Worm (Caenorhabditis elegans) whole organism, L2 larva: ENCODE measurements around the gene W10G11.1.

Experiments
- C34F6.9 ChIP-seq: fragments of 150-350 bp; optimal IDR thresholded peaks from 2 replicates; lab custom pipeline; 2014; ENCODE audit warnings: missing biosample characterization, missing genetic modification characterization
- F13H6.1 ChIP-seq: sonication (generic microtip); optimal IDR thresholded peaks from 2 replicates; lab custom pipeline; 2016; ENCODE audit warnings: missing genetic modification characterization, missing compliant biosample characterization
- R02D3.7 ChIP-seq: fragments of 150-350 bp; optimal IDR thresholded peaks from 2 replicates; lab custom pipeline; 2014; ENCODE audit warnings: missing biosample characterization, missing genetic modification characterization
- Y55F3AM.14 ChIP-seq: fragments of 200-800 bp; sonication (Bioruptor generic); optimal IDR thresholded peaks from 2 replicates; lab custom pipeline; 2018; ENCODE audit warnings: mild to moderate bottlenecking, missing genetic modification characterization, missing compliant biosample characterization
- ZK546.5 ChIP-seq: sonication (generic microtip); optimal IDR thresholded peaks from 2 replicates; lab custom pipeline; 2017; ENCODE audit warnings: missing biosample characterization, missing genetic modification characterization
- alr-1 ChIP-seq: fragments of 150-350 bp; optimal IDR thresholded peaks from 2 replicates; lab custom pipeline; 2014; ENCODE audit warnings: missing biosample characterization, missing genetic modification characterization
- aly-2 ChIP-seq: fragments of 150-350 bp; optimal IDR thresholded peaks from 2 replicates; lab custom pipeline; 2014; ENCODE audit warnings: missing biosample characterization, missing genetic modification characterization
- ama-1 ChIP-seq: fragments of 150-350 bp; optimal IDR thresholded peaks from 2 replicates; lab custom pipeline; 2018; ENCODE audit warnings: inconsistent platforms
- blmp-1 ChIP-seq: sonication (generic microtip); optimal IDR thresholded peaks from 2 replicates; lab custom pipeline; 2017; ENCODE audit warnings: missing genetic modification characterization, mild to moderate bottlenecking, missing compliant biosample characterization, antibody characterized with exemption, moderate library complexity; ENCODE audit not compliant: insufficient read depth
- ceh-16 ChIP-seq: fragments of 150-350 bp; optimal IDR thresholded peaks from 2 replicates; lab custom pipeline; 2014; ENCODE audit warnings: missing biosample characterization, missing genetic modification characterization
- ceh-82 ChIP-seq: fragments of 150-350 bp; optimal IDR thresholded peaks from 2 replicates; lab custom pipeline; 2014; ENCODE audit warnings: missing biosample characterization, missing genetic modification characterization
- crh-2 ChIP-seq: sonication (generic microtip); optimal IDR thresholded peaks from 2 replicates; lab custom pipeline; 2017; ENCODE audit warnings: missing biosample characterization, missing genetic modification characterization
- dmd-4 ChIP-seq: sonication (generic microtip); optimal IDR thresholded peaks from 2 replicates; lab custom pipeline; 2017; ENCODE audit warnings: missing biosample characterization, missing genetic modification characterization
- egl-27 ChIP-seq: sonication (generic microtip); optimal IDR thresholded peaks from 3 replicates; lab custom pipeline; 2017; ENCODE audit warnings: missing biosample characterization, missing genetic modification reagents, missing genetic modification characterization
- elt-1 ChIP-seq: fragments of 150-350 bp; optimal IDR thresholded peaks from 2 replicates; lab custom pipeline; 2014; ENCODE audit warnings: missing biosample characterization, missing genetic modification characterization
- elt-3 ChIP-seq: sonication (generic microtip); optimal IDR thresholded peaks from 2 replicates; lab custom pipeline; 2017; ENCODE audit warnings: missing biosample characterization, missing genetic modification characterization
- fos-1 ChIP-seq: fragments of 150-350 bp; optimal IDR thresholded peaks from 2 replicates; lab custom pipeline; 2014; ENCODE audit warnings: missing biosample characterization, missing genetic modification characterization
- gmeb-1 ChIP-seq: fragments of 150-350 bp; optimal IDR thresholded peaks from 2 replicates; lab custom pipeline; 2014; ENCODE audit warnings: missing biosample characterization, missing genetic modification characterization
- lin-11 ChIP-seq: fragments of 150-350 bp; sonication (generic microtip); optimal IDR thresholded peaks from 2 replicates; lab custom pipeline; 2014; ENCODE audit warnings: missing biosample characterization, missing genetic modification characterization, inconsistent platforms, mixed read lengths
- lin-13 ChIP-seq: fragments of 150-350 bp; optimal IDR thresholded peaks from 2 replicates; lab custom pipeline; 2014; ENCODE audit warnings: missing biosample characterization, missing genetic modification reagents, missing genetic modification characterization
- lin-39 ChIP-seq: fragments of 150-350 bp; optimal IDR thresholded peaks from 2 replicates; lab custom pipeline; 2014; ENCODE audit warnings: missing biosample characterization, missing genetic modification reagents, missing genetic modification characterization
- lsy-2 ChIP-seq, 2 experiments: fragments of 150-350 bp in 1 of 2; sonication (generic microtip) in 1 of 2; optimal IDR thresholded peaks; 2 replicates each; lab custom pipeline; 2014 to 2017; ENCODE audit warnings: missing biosample characterization in 2 of 2, missing genetic modification characterization in 2 of 2
- mab-5 ChIP-seq: fragments of 150-350 bp; optimal IDR thresholded peaks from 2 replicates; lab custom pipeline; 2014; ENCODE audit warnings: missing biosample characterization, missing genetic modification characterization
- mbf-1 ChIP-seq: sonication (generic microtip); optimal IDR thresholded peaks from 2 replicates; lab custom pipeline; 2017; ENCODE audit warnings: missing biosample characterization, missing genetic modification characterization
- mdl-1 ChIP-seq, 2 experiments: fragments of 150-350 bp in 1 of 2; sonication (generic microtip) in 1 of 2; optimal IDR thresholded peaks; 2 replicates each; lab custom pipeline; 2017; ENCODE audit warnings: missing biosample characterization in 2 of 2, missing genetic modification characterization in 2 of 2
- nhr-10 ChIP-seq: sonication (generic microtip); optimal IDR thresholded peaks from 2 replicates; lab custom pipeline; 2017; ENCODE audit warnings: missing biosample characterization, missing genetic modification characterization
- nhr-11 ChIP-seq: fragments of 150-350 bp; optimal IDR thresholded peaks from 2 replicates; lab custom pipeline; 2014; ENCODE audit warnings: missing biosample characterization, missing genetic modification characterization
- nhr-12 ChIP-seq: fragments of 150-350 bp; optimal IDR thresholded peaks from 2 replicates; lab custom pipeline; 2014; ENCODE audit warnings: missing biosample characterization, missing genetic modification characterization
- nhr-129 ChIP-seq: fragments of 150-350 bp; optimal IDR thresholded peaks from 2 replicates; lab custom pipeline; 2014; ENCODE audit warnings: missing biosample characterization, missing genetic modification characterization
- nhr-21 ChIP-seq: fragments of 150-350 bp; optimal IDR thresholded peaks from 2 replicates; lab custom pipeline; 2014; ENCODE audit warnings: missing biosample characterization, missing genetic modification characterization
- nhr-23 ChIP-seq: fragments of 150-350 bp; optimal IDR thresholded peaks from 2 replicates; lab custom pipeline; 2014; ENCODE audit warnings: missing biosample characterization, missing genetic modification reagents, missing genetic modification characterization
- nhr-237 ChIP-seq: fragments of 150-350 bp; optimal IDR thresholded peaks from 2 replicates; lab custom pipeline; 2014; ENCODE audit warnings: missing biosample characterization, missing genetic modification characterization
- nhr-25 ChIP-seq: fragments of 150-350 bp; sonication (generic microtip); optimal IDR thresholded peaks from 3 replicates; lab custom pipeline; 2014; ENCODE audit warnings: missing biosample characterization, missing genetic modification characterization
- nhr-6 ChIP-seq: fragments of 150-350 bp; optimal IDR thresholded peaks from 2 replicates; lab custom pipeline; 2014; ENCODE audit warnings: missing biosample characterization, missing genetic modification characterization
- nhr-77 ChIP-seq: fragments of 150-350 bp; optimal IDR thresholded peaks from 2 replicates; lab custom pipeline; 2014; ENCODE audit warnings: missing biosample characterization, missing genetic modification characterization
- peb-1 ChIP-seq: fragments of 150-350 bp; optimal IDR thresholded peaks from 2 replicates; lab custom pipeline; 2014; ENCODE audit warnings: missing biosample characterization, missing genetic modification characterization
- sem-4 ChIP-seq: fragments of 150-350 bp; optimal IDR thresholded peaks from 2 replicates; lab custom pipeline; 2014; ENCODE audit warnings: missing biosample characterization, missing genetic modification reagents, missing genetic modification characterization
- skn-1 ChIP-seq: sonication (generic microtip); optimal IDR thresholded peaks from 2 replicates; lab custom pipeline; 2017; ENCODE audit warnings: missing biosample characterization, missing genetic modification characterization
- sma-3 ChIP-seq: sonication (generic microtip); optimal IDR thresholded peaks from 2 replicates; lab custom pipeline; 2016; ENCODE audit warnings: missing genetic modification reagents, missing genetic modification characterization, missing compliant biosample characterization
- sma-9 ChIP-seq, 2 experiments: fragments of 150-350 bp in 1 of 2; sonication (generic microtip) in 1 of 2; optimal IDR thresholded peaks; 2 replicates each; lab custom pipeline; 2014 to 2016; ENCODE audit warnings: missing genetic modification characterization in 2 of 2, mild to moderate bottlenecking in 1 of 2, missing biosample characterization in 1 of 2, missing compliant biosample characterization in 1 of 2, missing genetic modification reagents in 1 of 2, moderate library complexity in 1 of 2
- snpc-4 ChIP-seq: fragments of 150-350 bp; optimal IDR thresholded peaks from 2 replicates; lab custom pipeline; 2014; ENCODE audit warnings: missing biosample characterization, missing genetic modification characterization
- unc-39 ChIP-seq: fragments of 150-350 bp; optimal IDR thresholded peaks from 2 replicates; lab custom pipeline; 2014; ENCODE audit warnings: missing biosample characterization, missing genetic modification characterization
- unc-55 ChIP-seq: fragments of 150-350 bp; sonication (generic microtip); optimal IDR thresholded peaks from 3 replicates; lab custom pipeline; 2014; ENCODE audit warnings: missing biosample characterization, missing genetic modification reagents, missing genetic modification characterization
- unc-62 ChIP-seq: fragments of 150-350 bp; optimal IDR thresholded peaks from 2 replicates; lab custom pipeline; 2014; ENCODE audit warnings: missing biosample characterization, missing genetic modification reagents, missing genetic modification characterization
- zag-1 ChIP-seq: fragments of 150-350 bp; optimal IDR thresholded peaks from 2 replicates; lab custom pipeline; 2014; ENCODE audit warnings: missing biosample characterization, missing genetic modification characterization
- ztf-1 ChIP-seq: fragments of 200-800 bp; sonication (Bioruptor generic); conservative IDR thresholded peaks from 2 replicates; pipeline ENCODE4 v1.3.6; 2022; ENCODE audit warnings: missing genetic modification characterization, missing compliant biosample characterization
- ztf-11 ChIP-seq: sonication (generic microtip); optimal IDR thresholded peaks from 2 replicates; lab custom pipeline; 2017; ENCODE audit warnings: missing biosample characterization, missing genetic modification characterization
- ztf-4 ChIP-seq: fragments of 150-350 bp; optimal IDR thresholded peaks from 2 replicates; lab custom pipeline; 2014; ENCODE audit warnings: missing biosample characterization, missing genetic modification characterization

Gene W10G11.1

DNA sequence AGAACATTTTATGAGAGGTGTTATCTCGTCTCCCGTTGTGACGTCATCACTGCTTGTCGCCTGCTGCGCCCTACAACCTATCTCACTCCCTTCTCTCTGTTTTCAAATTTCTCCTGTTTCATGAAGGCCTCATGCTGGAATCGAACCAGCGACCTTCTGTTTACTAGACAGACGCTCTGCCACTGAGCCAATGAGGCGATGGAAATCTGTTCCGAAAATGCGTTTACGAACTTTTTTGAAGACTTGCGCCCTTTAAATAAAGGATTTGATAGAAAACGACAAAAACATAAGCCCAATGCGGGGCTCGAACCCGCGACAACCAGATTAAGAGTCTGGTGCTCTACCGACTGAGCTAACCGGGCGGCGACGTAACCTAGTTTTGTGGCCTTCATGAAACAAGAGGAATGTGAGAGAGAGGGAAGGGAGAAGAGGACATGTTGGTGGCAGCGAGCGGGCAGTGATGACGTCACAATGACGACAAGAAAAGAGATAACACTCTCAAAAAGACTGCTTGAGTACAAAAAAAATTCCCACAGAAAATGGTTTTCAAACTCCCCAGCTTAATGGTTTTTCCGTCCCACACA is 41.4 kb downstream of the W10G11.1 start, which contains the start of gene clec-126:
TSS of gene clec-126 (plus strand) at position 534 of the 584 bp plus-strand sequence.
- no peak for TF ChIP-seq unc-62
- TF ChIP-seq unc-55 = peak; percentile 44
- TF ChIP-seq fos-1 (tag; lab: Kevin White, UChicago) = peak; percentile 77
- TF ChIP-seq sma-3 (GFP tag; lab: Kevin White, UChicago) = peak; percentile 81
- peak; percentile 54 for TF ChIP-seq nhr-11 (tag; lab: Kevin White, UChicago)
- TF ChIP-seq ztf-11 = no peak
- TF ChIP-seq lin-11 (tag; lab: Kevin White, UChicago) = no peak
- TF ChIP-seq skn-1 = no peak
- no peak for TF ChIP-seq lin-39
- TF ChIP-seq ztf-1 = no peak
- TF ChIP-seq peb-1 = no peak
- TF ChIP-seq nhr-12 = no peak
- TF ChIP-seq nhr-237 (tag; lab: Kevin White, UChicago) = no peak
- peak; percentile 41 for TF ChIP-seq mab-5
- no peak for TF ChIP-seq dmd-4
- peak; percentile 21 to 84 for TF ChIP-seq lsy-2 (tag; optimal IDR thresholded peaks at IDR 0.05; lab: Kevin White, UChicago)
- TF ChIP-seq lin-13 = peak; percentile 81
- TF ChIP-seq C34F6.9 (tag; lab: Kevin White, UChicago) = peak; percentile 71
- TF ChIP-seq snpc-4 = peak; percentile 32
- TF ChIP-seq nhr-23 (tag; lab: Kevin White, UChicago) = no peak
- TF ChIP-seq ama-1 (lab: Kevin White, UChicago) = no peak
- no peak for TF ChIP-seq alr-1
- TF ChIP-seq nhr-77 (tag; lab: Kevin White, UChicago) = no peak
- TF ChIP-seq sem-4 (tag; lab: Kevin White, UChicago) = no peak
- peak; percentile 86 for TF ChIP-seq nhr-129 (tag; lab: Kevin White, UChicago)
- TF ChIP-seq sma-9 (GFP tag; optimal IDR thresholded peaks at IDR 0.05; lab: Kevin White, UChicago) = no peak
- no peak for TF ChIP-seq sma-9 (tag; optimal IDR thresholded peaks at IDR 0.05; lab: Kevin White, UChicago)
- peak; percentile 72 for TF ChIP-seq gmeb-1 (tag; lab: Kevin White, UChicago)
- TF ChIP-seq F13H6.1 (tag; lab: Kevin White, UChicago) = peak; percentile 66
- TF ChIP-seq mbf-1 (tag; lab: Kevin White, UChicago) = no peak
- no peak for TF ChIP-seq nhr-10 (tag; lab: Kevin White, UChicago)
- no peak for TF ChIP-seq nhr-6
- TF ChIP-seq Y55F3AM.14 (GFP tag; lab: Kevin White, UChicago) = peak; percentile 52
- peak; percentile 2 for TF ChIP-seq ceh-16
- TF ChIP-seq zag-1 = peak; percentile 15
- TF ChIP-seq ZK546.5 (tag; lab: Kevin White, UChicago) = no peak
- TF ChIP-seq R02D3.7 (tag; lab: Kevin White, UChicago) = no peak
- TF ChIP-seq elt-3 (tag; lab: Kevin White, UChicago) = no peak
- TF ChIP-seq ceh-82 (tag; lab: Kevin White, UChicago) = no peak
- TF ChIP-seq ztf-4 = peak; percentile 21
- peak; percentile 81 for TF ChIP-seq crh-2 (tag; lab: Kevin White, UChicago)
- peak; percentile 12 for TF ChIP-seq nhr-25 (tag; lab: Kevin White, UChicago)
- TF ChIP-seq unc-39 (tag; lab: Kevin White, UChicago) = no peak
- TF ChIP-seq mdl-1 (tag; optimal IDR thresholded peaks at IDR 0.05; lab: Kevin White, UChicago) = no peak
- TF ChIP-seq blmp-1 (tag; lab: Kevin White, UChicago) = no peak
- no peak for TF ChIP-seq elt-1
- TF ChIP-seq nhr-21 (tag; lab: Kevin White, UChicago) = peak; percentile 80
- TF ChIP-seq egl-27 (tag; lab: Kevin White, UChicago) = peak; percentile 48
- TF ChIP-seq aly-2 = no peak
